Fruit fly (Drosophila melanogaster): Measurements from ENCODE around the gene CG13054.

DNA sequence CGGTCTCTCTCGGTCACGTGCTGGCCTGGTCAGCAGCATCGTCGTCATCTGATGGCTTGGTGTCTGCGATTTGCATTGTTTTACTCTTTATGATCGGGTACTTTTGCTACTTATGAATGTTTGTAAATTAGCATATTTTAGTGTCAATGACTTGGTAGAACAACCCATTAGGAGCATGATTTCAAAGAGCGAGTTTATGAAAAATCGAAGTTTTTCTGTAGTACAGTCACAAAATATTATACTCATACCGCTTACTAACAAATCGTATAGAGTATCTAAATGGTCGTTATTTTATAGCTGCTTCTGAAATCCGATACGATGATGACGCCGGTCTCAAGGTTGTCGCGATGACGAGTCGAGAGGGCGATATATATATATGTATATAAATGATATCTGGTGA lies 29.3 kb upstream of the CG13054 start:
- TF ChIP-seq EcR (GFP tag; optimal IDR thresholded peaks at IDR 0.05) (peak; percentile 87), CG13204 (GFP tag; optimal IDR thresholded peaks at IDR 0.05) (peak; percentile 33)
